Fruit fly (Drosophila melanogaster) whole organism, embryonic: ENCODE results near the gene AstC-R2.
A peak's percentile ranks its signal among the peaks of the same experiment; 100 is the strongest.

Source experiments
- CG10274 ChIP-seq: fragments of 200-800 bp; sonication (Bioruptor generic); optimal IDR thresholded peaks from 3 replicates; lab custom pipeline; 2017; ENCODE audit warnings: missing biosample characterization, mild to moderate bottlenecking, missing genetic modification characterization
- CG10431 ChIP-seq: fragments of 200-800 bp; sonication (Bioruptor generic); optimal IDR thresholded peaks from 3 replicates; lab custom pipeline; 2018; ENCODE audit warnings: missing biosample characterization, mild to moderate bottlenecking, missing genetic modification characterization
- CG10654 ChIP-seq: fragments of 200-800 bp; sonication (Bioruptor generic); optimal IDR thresholded peaks from 2 replicates; lab custom pipeline; 2016; ENCODE audit warnings: missing biosample characterization, missing genetic modification characterization
- CG12104 ChIP-seq: fragments of 200-800 bp; sonication (Bioruptor generic); optimal IDR thresholded peaks from 3 replicates; lab custom pipeline; 2016; ENCODE audit warnings: missing biosample characterization, missing genetic modification characterization
- CG12236 ChIP-seq: fragments of 200-800 bp; sonication (Bioruptor generic); optimal IDR thresholded peaks from 2 replicates; lab custom pipeline; 2016; ENCODE audit warnings: missing biosample characterization, missing genetic modification characterization
- CG12299 ChIP-seq: fragments of 200-800 bp; sonication (Bioruptor generic); optimal IDR thresholded peaks from 2 replicates; lab custom pipeline; 2018; ENCODE audit warnings: missing biosample characterization, mild to moderate bottlenecking, missing genetic modification characterization
- CG13624 ChIP-seq: fragments of 200-800 bp; sonication (Bioruptor generic); optimal IDR thresholded peaks from 2 replicates; lab custom pipeline; 2016; ENCODE audit warnings: missing biosample characterization, missing genetic modification characterization
- CG15011 ChIP-seq: fragments of 200-800 bp; sonication (Bioruptor generic); optimal IDR thresholded peaks from 3 replicates; lab custom pipeline; 2018; ENCODE audit warnings: missing biosample characterization, mild to moderate bottlenecking, missing genetic modification characterization
- CG17829 ChIP-seq: fragments of 200-800 bp; optimal IDR thresholded peaks from 2 replicates; lab custom pipeline; 2019; ENCODE audit warnings: missing biosample characterization, mild to moderate bottlenecking, missing genetic modification characterization, moderate library complexity
- CG18619 ChIP-seq: fragments of 200-800 bp; sonication (Bioruptor generic); optimal IDR thresholded peaks from 3 replicates; lab custom pipeline; 2017; ENCODE audit warnings: missing biosample characterization, mild to moderate bottlenecking, missing genetic modification characterization
- CG2129 ChIP-seq: fragments of 200-800 bp; sonication (Bioruptor generic); IDR thresholded peaks from 2 replicates; pipeline ENCODE4 v1.3.6; 2022; ENCODE audit warnings: missing biosample characterization, missing genetic modification characterization; ENCODE audit not compliant: partially characterized antibody
- CG34422 ChIP-seq: fragments of 200-800 bp; sonication (Bioruptor generic); IDR thresholded peaks from 3 replicates; pipeline ENCODE4 v1.3.6; 2022; ENCODE audit warnings: missing biosample characterization, missing genetic modification characterization
- CG4282 ChIP-seq: fragments of 200-800 bp; sonication (Bioruptor generic); optimal IDR thresholded peaks from 2 replicates; lab custom pipeline; 2016; ENCODE audit warnings: missing biosample characterization, missing genetic modification characterization
- CG4328 ChIP-seq: fragments of 200-800 bp; sonication (Bioruptor generic); optimal IDR thresholded peaks from 3 replicates; lab custom pipeline; 2017; ENCODE audit warnings: missing biosample characterization, missing genetic modification reagents, missing genetic modification characterization
- CG6175 ChIP-seq: fragments of 200-800 bp; sonication (Bioruptor generic); IDR thresholded peaks from 3 replicates; pipeline ENCODE4 v1.3.6; 2022; ENCODE audit warnings: missing biosample characterization, missing genetic modification characterization
- CG6654 ChIP-seq: fragments of 200-800 bp; sonication (Bioruptor generic); optimal IDR thresholded peaks from 2 replicates; lab custom pipeline; 2017; ENCODE audit warnings: missing biosample characterization, mild to moderate bottlenecking, missing genetic modification characterization
- CG6689 ChIP-seq: fragments of 200-800 bp; sonication (Bioruptor generic); IDR thresholded peaks from 2 replicates; pipeline ENCODE4 v1.3.6; 2022; ENCODE audit warnings: missing biosample characterization, missing genetic modification characterization
- CG6791 ChIP-seq: fragments of 200-800 bp; sonication (Bioruptor generic); IDR thresholded peaks from 3 replicates; pipeline ENCODE4 v1.3.6; 2022; ENCODE audit warnings: missing biosample characterization, missing genetic modification characterization; ENCODE audit not compliant: partially characterized antibody
- CG6854 ChIP-seq: fragments of 200-800 bp; sonication (Bioruptor generic); optimal IDR thresholded peaks from 3 replicates; lab custom pipeline; 2017; ENCODE audit warnings: missing biosample characterization, mild to moderate bottlenecking, missing genetic modification characterization
- CG7372 ChIP-seq: fragments of 200-800 bp; sonication (Bioruptor generic); IDR thresholded peaks from 2 replicates; pipeline ENCODE4 v1.3.6; 2022; ENCODE audit warnings: missing biosample characterization, missing genetic modification characterization
- CG8281 ChIP-seq: fragments of 200-800 bp; sonication (Bioruptor generic); optimal IDR thresholded peaks from 2 replicates; lab custom pipeline; 2018; ENCODE audit warnings: missing biosample characterization, mild to moderate bottlenecking, missing genetic modification characterization, moderate library complexity
- CoRest ChIP-seq: fragments of 200-800 bp; sonication (Bioruptor generic); optimal IDR thresholded peaks from 3 replicates; lab custom pipeline; 2018; ENCODE audit warnings: missing biosample characterization, mild to moderate bottlenecking, missing genetic modification characterization, moderate library complexity
- CrebB ChIP-seq: fragments of 200-800 bp; sonication (Bioruptor generic); optimal IDR thresholded peaks from 3 replicates; lab custom pipeline; 2018; ENCODE audit warnings: missing biosample characterization, mild to moderate bottlenecking, missing genetic modification characterization
- D19A ChIP-seq: fragments of 200-800 bp; optimal IDR thresholded peaks from 3 replicates; lab custom pipeline; 2019; ENCODE audit warnings: missing biosample characterization, mild to moderate bottlenecking, missing genetic modification characterization, moderate library complexity
- Elba2 ChIP-seq: fragments of 200-800 bp; sonication (Bioruptor generic); optimal IDR thresholded peaks from 3 replicates; lab custom pipeline; 2016; ENCODE audit warnings: missing biosample characterization, missing genetic modification characterization
- HLH54F ChIP-seq: fragments of 200-800 bp; sonication (Bioruptor generic); optimal IDR thresholded peaks from 3 replicates; lab custom pipeline; 2016; ENCODE audit warnings: missing biosample characterization, missing genetic modification characterization
- Hand ChIP-seq: fragments of 200-800 bp; sonication (Bioruptor generic); optimal IDR thresholded peaks from 2 replicates; lab custom pipeline; 2017; ENCODE audit warnings: mild to moderate bottlenecking, missing biosample characterization, missing genetic modification reagents, missing genetic modification characterization
- Hr78 ChIP-seq, 2 experiments: fragments of 200-800 bp in 1 of 2; fragments of >200 bp in 1 of 2; sonication (Bioruptor generic) in 1 of 2; optimal IDR thresholded peaks; 2 replicates each; lab custom pipeline; 2017 to 2019; ENCODE audit warnings: missing biosample characterization in 2 of 2, missing genetic modification characterization in 2 of 2, mild to moderate bottlenecking in 1 of 2, moderate library complexity in 1 of 2
- Ptx1 ChIP-seq: fragments of 200-800 bp; sonication (Bioruptor generic); IDR thresholded peaks from 2 replicates; pipeline ENCODE4 v1.3.6; 2022; ENCODE audit warnings: missing biosample characterization, missing genetic modification characterization
- TFAM ChIP-seq: fragments of 200-800 bp; sonication (Bioruptor generic); optimal IDR thresholded peaks from 2 replicates; lab custom pipeline; 2017; ENCODE audit warnings: missing biosample characterization, missing genetic modification characterization, inconsistent platforms
- ci ChIP-seq: fragments of 200-800 bp; sonication (Bioruptor generic); IDR thresholded peaks from 3 replicates; pipeline ENCODE4 v1.3.6; 2022; ENCODE audit warnings: missing biosample characterization, missing genetic modification characterization
- crol ChIP-seq: fragments of 200-800 bp; sonication (Bioruptor generic); IDR thresholded peaks from 2 replicates; pipeline ENCODE4 v1.3.6; 2022; ENCODE audit warnings: missing biosample characterization, missing genetic modification characterization
- dan ChIP-seq: fragments of 200-800 bp; sonication (Bioruptor generic); IDR thresholded peaks from 2 replicates; pipeline ENCODE4 v1.3.6; 2022; ENCODE audit warnings: missing biosample characterization, missing genetic modification characterization
- eyg ChIP-seq: fragments of 200-800 bp; sonication (Bioruptor generic); optimal IDR thresholded peaks from 3 replicates; lab custom pipeline; 2016; ENCODE audit warnings: missing biosample characterization, missing genetic modification characterization
- ftz-f1 ChIP-seq: fragments of 200-800 bp; sonication (Bioruptor generic); optimal IDR thresholded peaks from 2 replicates; lab custom pipeline; 2016; ENCODE audit warnings: missing biosample characterization, missing genetic modification characterization
- gce ChIP-seq: fragments of 200-800 bp; sonication (Bioruptor generic); IDR thresholded peaks from 3 replicates; pipeline ENCODE4 v1.3.6; 2022; ENCODE audit warnings: missing biosample characterization, missing genetic modification characterization
- lbe ChIP-seq: fragments of 200-800 bp; sonication (Bioruptor generic); optimal IDR thresholded peaks from 2 replicates; lab custom pipeline; 2016; ENCODE audit warnings: missing biosample characterization, mild to moderate bottlenecking, missing genetic modification characterization
- luna ChIP-seq: fragments of 200-800 bp; sonication (Bioruptor generic); optimal IDR thresholded peaks from 2 replicates; lab custom pipeline; 2016; ENCODE audit warnings: missing biosample characterization, missing genetic modification characterization
- phol ChIP-seq: fragments of 200-800 bp; sonication (Bioruptor generic); optimal IDR thresholded peaks from 3 replicates; lab custom pipeline; 2018; ENCODE audit warnings: missing biosample characterization, mild to moderate bottlenecking, missing genetic modification characterization, moderate library complexity
- pnt ChIP-seq: fragments of 200-800 bp; sonication (Bioruptor generic); optimal IDR thresholded peaks from 3 replicates; lab custom pipeline; 2016; ENCODE audit warnings: missing biosample characterization, missing genetic modification characterization
- prd ChIP-seq, 3 experiments: fragments of >200 bp in 2 of 3; fragments of 200-800 bp in 1 of 3; sonication (Bioruptor generic) in 1 of 3; optimal IDR thresholded peaks in 2 of 3; IDR thresholded peaks in 1 of 3; 2 replicates in 2 of 3; 3 replicates in 1 of 3; pipeline versions ENCODE4 v1.3.6 to Lab custom; 2017 to 2022; ENCODE audit warnings: missing biosample characterization in 1 of 3, missing genetic modification characterization in 1 of 3
- salm ChIP-seq: fragments of 200-800 bp; sonication (Bioruptor generic); optimal IDR thresholded peaks from 2 replicates; lab custom pipeline; 2018; ENCODE audit warnings: missing biosample characterization, mild to moderate bottlenecking, missing genetic modification characterization
- sens-2 ChIP-seq: fragments of 200-800 bp; sonication (Bioruptor generic); IDR thresholded peaks from 2 replicates; pipeline ENCODE4 v1.3.6; 2022; ENCODE audit warnings: missing biosample characterization, missing genetic modification characterization
- sima ChIP-seq: fragments of 200-800 bp; sonication (Bioruptor generic); optimal IDR thresholded peaks from 2 replicates; lab custom pipeline; 2016; ENCODE audit warnings: missing biosample characterization, missing genetic modification characterization
- stwl ChIP-seq: fragments of 200-800 bp; sonication (Bioruptor generic); optimal IDR thresholded peaks from 3 replicates; lab custom pipeline; 2018; ENCODE audit warnings: missing biosample characterization, mild to moderate bottlenecking, missing genetic modification characterization, moderate library complexity
- tna ChIP-seq: fragments of 200-800 bp; sonication (Bioruptor generic); IDR thresholded peaks from 2 replicates; pipeline ENCODE4 v1.3.6; 2022; ENCODE audit warnings: missing biosample characterization, missing genetic modification characterization; ENCODE audit not compliant: partially characterized antibody
- trem ChIP-seq: fragments of 200-800 bp; optimal IDR thresholded peaks from 3 replicates; lab custom pipeline; 2019; ENCODE audit warnings: missing biosample characterization, mild to moderate bottlenecking, missing genetic modification characterization, moderate library complexity
- vnd ChIP-seq: fragments of 200-800 bp; sonication (Bioruptor generic); IDR thresholded peaks from 3 replicates; pipeline ENCODE4 v1.3.6; 2022; ENCODE audit warnings: missing biosample characterization, missing genetic modification characterization; ENCODE audit not compliant: partially characterized antibody
- vvl ChIP-seq: fragments of 200-800 bp; sonication (Bioruptor generic); IDR thresholded peaks from 2 replicates; pipeline ENCODE4 v1.3.6; 2022; ENCODE audit warnings: missing biosample characterization, missing genetic modification characterization
- zf30C ChIP-seq: fragments of 200-800 bp; sonication (Bioruptor generic); optimal IDR thresholded peaks from 3 replicates; lab custom pipeline; 2018; ENCODE audit warnings: missing biosample characterization, mild to moderate bottlenecking, missing genetic modification characterization

Gene AstC-R2

dm6 chr3L:18460987-18461403 lies 41.4 kb downstream of the AstC-R2 start, which contains the start of gene CG32196 (continued):
- TF ChIP-seq vnd (GFP tag; lab: Robert Waterston, UW) (no peak), D19A (peak; percentile 85), tna (no peak), CG6654 (GFP tag; lab: Kevin White, UChicago) (peak; percentile 26), Ptx1 (GFP tag; lab: Robert Waterston, UW) (peak; percentile 89), phol (tag; lab: Kevin White, UChicago) (peak; percentile 95), CG12299 (tag; lab: Kevin White, UChicago) (peak; percentile 80), CG10654 (GFP tag; lab: Kevin White, UChicago) (peak; percentile 67), eyg (GFP tag; lab: Kevin White, UChicago) (no peak), CG2129 (no peak), CrebB (tag; lab: Kevin White, UChicago) (peak; percentile 64), CG34422 (GFP tag; lab: Robert Waterston, UW) (peak; percentile 87), CG18619 (GFP tag; lab: Kevin White, UChicago) (peak; percentile 74), zf30C (GFP tag; lab: Kevin White, UChicago) (peak; percentile 72), CG10431 (GFP tag; lab: Kevin White, UChicago) (peak; percentile 29), ftz-f1 (GFP tag; lab: Kevin White, UChicago) (no peak), CG12104 (GFP tag; lab: Kevin White, UChicago) (peak; percentile 56), prd (optimal IDR thresholded peaks at IDR 0.05; lab: Kevin White, UChicago) (no peak), prd (GFP tag; IDR thresholded peaks at IDR 0.05; lab: Robert Waterston, UW) (peak; percentile 85), TFAM (no peak), CG4328 (GFP tag; lab: Kevin White, UChicago) (peak; percentile 71), stwl (tag; lab: Kevin White, UChicago) (peak; percentile 13), pnt (GFP tag; lab: Kevin White, UChicago) (peak; percentile 28), CG6854 (peak; percentile 58), CG13624 (GFP tag; lab: Kevin White, UChicago) (no peak), CoRest (peak; percentile 95), CG12236 (GFP tag; lab: Kevin White, UChicago) (no peak), salm (tag; lab: Kevin White, UChicago) (peak; percentile 76), sima (GFP tag; lab: Kevin White, UChicago) (no peak), vvl (GFP tag; lab: Robert Waterston, UW) (no peak), trem (tag; lab: Kevin White, UChicago) (peak; percentile 81), CG10274 (peak; percentile 33), gce (GFP tag; lab: Robert Waterston, UW) (no peak), luna (GFP tag; lab: Kevin White, UChicago) (no peak), CG17829 (tag; lab: Kevin White, UChicago) (peak; percentile 92), CG6791 (GFP tag; lab: Robert Waterston, UW) (no peak), Hand (GFP tag; lab: Kevin White, UChicago) (peak; percentile 48), Elba2 (GFP tag; lab: Kevin White, UChicago) (no peak), Hr78 (GFP tag; optimal IDR thresholded peaks at IDR 0.05; lab: Kevin White, UChicago) (no peak), dan (GFP tag; lab: Robert Waterston, UW) (no peak), crol (no peak), CG8281 (tag; lab: Kevin White, UChicago) (peak; percentile 80), CG7372 (GFP tag; lab: Robert Waterston, UW) (peak; percentile 88), CG4282 (no peak), lbe (GFP tag; lab: Kevin White, UChicago) (no peak), CG6689 (GFP tag; lab: Robert Waterston, UW) (peak; percentile 88), CG15011 (GFP tag; lab: Kevin White, UChicago) (peak; percentile 67), sens-2 (peak; percentile 23; the same call in 1 of the 2 replicates), ci (peak; percentile 77; the same call in 2 of the 3 replicates), CG6175 (GFP tag; lab: Robert Waterston, UW) (no peak; the same call in 2 of the 3 replicates), HLH54F (GFP tag; lab: Kevin White, UChicago) (no peak)
